Worm (Caenorhabditis elegans) whole organism, L2 larva: Measurements from ENCODE around the gene F26F4.2.

Experiments
- R02D3.7 ChIP-seq: fragments of 150-350 bp; optimal IDR thresholded peaks from 2 replicates; lab custom pipeline; 2014; ENCODE audit warnings: missing biosample characterization, missing genetic modification characterization
- ZK546.5 ChIP-seq: sonication (generic microtip); optimal IDR thresholded peaks from 2 replicates; lab custom pipeline; 2017; ENCODE audit warnings: missing biosample characterization, missing genetic modification characterization
- ama-1 ChIP-seq: fragments of 150-350 bp; optimal IDR thresholded peaks from 2 replicates; lab custom pipeline; 2018; ENCODE audit warnings: inconsistent platforms
- egl-27 ChIP-seq: sonication (generic microtip); optimal IDR thresholded peaks from 3 replicates; lab custom pipeline; 2017; ENCODE audit warnings: missing biosample characterization, missing genetic modification reagents, missing genetic modification characterization
- elt-3 ChIP-seq: sonication (generic microtip); optimal IDR thresholded peaks from 2 replicates; lab custom pipeline; 2017; ENCODE audit warnings: missing biosample characterization, missing genetic modification characterization
- lsy-2 ChIP-seq, 2 experiments: fragments of 150-350 bp in 1 of 2; sonication (generic microtip) in 1 of 2; optimal IDR thresholded peaks; 2 replicates each; lab custom pipeline; 2014 to 2017; ENCODE audit warnings: missing biosample characterization in 2 of 2, missing genetic modification characterization in 2 of 2
- mdl-1 ChIP-seq, 2 experiments: fragments of 150-350 bp in 1 of 2; sonication (generic microtip) in 1 of 2; optimal IDR thresholded peaks; 2 replicates each; lab custom pipeline; 2017; ENCODE audit warnings: missing biosample characterization in 2 of 2, missing genetic modification characterization in 2 of 2
- nhr-129 ChIP-seq: fragments of 150-350 bp; optimal IDR thresholded peaks from 2 replicates; lab custom pipeline; 2014; ENCODE audit warnings: missing biosample characterization, missing genetic modification characterization
- nhr-23 ChIP-seq: fragments of 150-350 bp; optimal IDR thresholded peaks from 2 replicates; lab custom pipeline; 2014; ENCODE audit warnings: missing biosample characterization, missing genetic modification reagents, missing genetic modification characterization
- nhr-237 ChIP-seq: fragments of 150-350 bp; optimal IDR thresholded peaks from 2 replicates; lab custom pipeline; 2014; ENCODE audit warnings: missing biosample characterization, missing genetic modification characterization
- unc-55 ChIP-seq: fragments of 150-350 bp; sonication (generic microtip); optimal IDR thresholded peaks from 3 replicates; lab custom pipeline; 2014; ENCODE audit warnings: missing biosample characterization, missing genetic modification reagents, missing genetic modification characterization
- unc-62 ChIP-seq: fragments of 150-350 bp; optimal IDR thresholded peaks from 2 replicates; lab custom pipeline; 2014; ENCODE audit warnings: missing biosample characterization, missing genetic modification reagents, missing genetic modification characterization
- ztf-4 ChIP-seq: fragments of 150-350 bp; optimal IDR thresholded peaks from 2 replicates; lab custom pipeline; 2014; ENCODE audit warnings: missing biosample characterization, missing genetic modification characterization

DNA sequence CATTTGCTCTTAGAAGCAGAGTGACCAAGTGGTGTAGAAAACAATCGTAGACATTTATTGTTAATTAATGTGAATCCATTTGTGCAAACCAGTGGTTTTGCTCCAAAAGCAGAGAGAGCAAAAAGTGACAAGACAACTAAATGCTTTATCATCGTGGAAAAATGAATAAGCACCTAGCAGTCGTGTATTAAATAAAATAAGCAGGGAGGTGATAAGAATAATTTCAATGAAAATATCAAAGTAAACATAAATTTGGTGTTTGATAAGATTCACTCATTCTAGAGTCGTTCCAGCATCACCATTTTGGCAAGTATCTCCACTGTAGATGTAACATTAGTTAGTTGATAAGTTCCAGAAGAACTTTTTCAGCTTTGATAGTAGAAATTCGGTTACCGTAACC lies 23.8 kb upstream of the F26F4.2 start, which contains the start of gene clec-6:
- no peak for TF ChIP-seq R02D3.7 (tag; lab: Kevin White, UChicago)
- no peak for TF ChIP-seq egl-27 (tag; lab: Kevin White, UChicago)
- TF ChIP-seq ztf-4, result no peak
- TF ChIP-seq elt-3, result no peak
- no peak for TF ChIP-seq ZK546.5 (tag; lab: Kevin White, UChicago)
- TF ChIP-seq lsy-2 (tag; optimal IDR thresholded peaks at IDR 0.05; lab: Kevin White, UChicago), result no peak
- TF ChIP-seq nhr-23 (tag; lab: Kevin White, UChicago), result no peak
- TF ChIP-seq ama-1 (lab: Kevin White, UChicago), result no peak
- no peak for TF ChIP-seq mdl-1 (tag; optimal IDR thresholded peaks at IDR 0.05; lab: Kevin White, UChicago)
- TF ChIP-seq unc-55 (GFP tag; lab: Kevin White, UChicago), result no peak
- TF ChIP-seq nhr-129 (tag; lab: Kevin White, UChicago), result no peak
- TF ChIP-seq unc-62 (GFP tag; lab: Kevin White, UChicago), result no peak
- TF ChIP-seq nhr-237, result no peak
